Worm (Caenorhabditis elegans): ENCODE results near the gene R05A10.4.

Gene R05A10.4

ce11 chrIV:14158086-14158485 lies 14.2 kb upstream of the R05A10.4 start, which contains the start of gene R05A10.8:
Gene R05A10.8 (minus strand): TSS chrIV:14158186.
- no peak for TF ChIP-seq ama-1 (optimal IDR thresholded peaks at IDR 0.05)
- no peak for TF ChIP-seq ama-1 (GFP tag; optimal IDR thresholded peaks at IDR 0.05)
- TF ChIP-seq unc-130 (GFP tag; optimal IDR thresholded peaks at IDR 0.05): no peak
- TF ChIP-seq mxl-1 (tag; optimal IDR thresholded peaks at IDR 0.05): no peak
- TF ChIP-seq snpc-1.3 (tag; optimal IDR thresholded peaks at IDR 0.05; ENCODE audit: insufficient read depth): no peak
- TF ChIP-seq ceh-79 (tag; optimal IDR thresholded peaks at IDR 0.05): no peak

ce11 chrIV:14162772-14163171 lies 9.5 kb upstream of the R05A10.4 start, which contains the start of gene R05A10.7:
Gene R05A10.7 (minus strand): TSS chrIV:14162872.
- TF ChIP-seq lsl-1 (GFP tag; optimal IDR thresholded peaks at IDR 0.05): no peak

ce11 chrIV:14164109-14164508 lies 8.2 kb upstream of the R05A10.4 start:
- TF ChIP-seq nfyb-1 (GFP tag; IDR thresholded peaks at IDR 0.05): no peak
- no peak for TF ChIP-seq gei-17 (GFP tag; optimal IDR thresholded peaks at IDR 0.05)
- no peak for TF ChIP-seq tbp1 (GFP tag; optimal IDR thresholded peaks at IDR 0.05)
- TF ChIP-seq hmg-1.2 (GFP tag; IDR thresholded peaks at IDR 0.05): no peak
- no peak for TF ChIP-seq K11D2.4 (GFP tag; IDR thresholded peaks at IDR 0.05)
- no peak for TF ChIP-seq ztf-6 (GFP tag; IDR thresholded peaks at IDR 0.05)
- no peak for TF ChIP-seq ccch-3 (GFP tag; optimal IDR thresholded peaks at IDR 0.05)

- TF ChIP-seq nhr-179 (tag; optimal IDR thresholded peaks at IDR 0.05) (no peak), chd-7 (tag; optimal IDR thresholded peaks at IDR 0.05) (no peak), egl-18 (GFP tag; IDR thresholded peaks at IDR 0.05) (no peak), snpc-1.1 (tag; optimal IDR thresholded peaks at IDR 0.05; ENCODE audit: insufficient read depth) (no peak), madf-10 (tag; optimal IDR thresholded peaks at IDR 0.05) (no peak), lir-1 (GFP tag; conservative IDR thresholded peaks at IDR 0.05) (no peak), ama-1 (optimal IDR thresholded peaks at IDR 0.05) (no peak), ama-1 (GFP tag; optimal IDR thresholded peaks at IDR 0.05) (no peak), pbrm-1 (GFP tag; IDR thresholded peaks at IDR 0.05) (no peak), F52B5.7 (tag; optimal IDR thresholded peaks at IDR 0.05) (no peak), sdz-38 (tag; optimal IDR thresholded peaks at IDR 0.05) (no peak), atf-7 (tag; optimal IDR thresholded peaks at IDR 0.05) (no peak)
These were observed 6.8 kb upstream of the R05A10.4 start, which contains the start of gene R05A10.6 for ce11 chrIV:14165476-14165875. Gene R05A10.6 (plus strand): TSS chrIV:14165776.

- TF ChIP-seq hlh-12 (tag; optimal IDR thresholded peaks at IDR 0.05) (no peak), chd-7 (tag; optimal IDR thresholded peaks at IDR 0.05) (no peak), lin-40 (tag; optimal IDR thresholded peaks at IDR 0.05) (no peak), K12H6.12 (tag; optimal IDR thresholded peaks at IDR 0.05) (no peak), attf-6 (GFP tag; IDR thresholded peaks at IDR 0.05) (no peak), snpc-3.4 (tag; optimal IDR thresholded peaks at IDR 0.05) (no peak), madf-8 (GFP tag; conservative IDR thresholded peaks at IDR 0.05) (no peak), D2030.7 (GFP tag; IDR thresholded peaks at IDR 0.05) (no peak), egl-44 (GFP tag; IDR thresholded peaks at IDR 0.05) (no peak)
These were observed 4.1 kb downstream of the R05A10.4 start, which contains the start of gene R05A10.3 for ce11 chrIV:14176373-14176772. Gene R05A10.3 (minus strand): TSS chrIV:14176473.

Data from whole organism, young adult.